Fruit fly (Drosophila melanogaster): ENCODE data around the gene CG44227.

DNA sequence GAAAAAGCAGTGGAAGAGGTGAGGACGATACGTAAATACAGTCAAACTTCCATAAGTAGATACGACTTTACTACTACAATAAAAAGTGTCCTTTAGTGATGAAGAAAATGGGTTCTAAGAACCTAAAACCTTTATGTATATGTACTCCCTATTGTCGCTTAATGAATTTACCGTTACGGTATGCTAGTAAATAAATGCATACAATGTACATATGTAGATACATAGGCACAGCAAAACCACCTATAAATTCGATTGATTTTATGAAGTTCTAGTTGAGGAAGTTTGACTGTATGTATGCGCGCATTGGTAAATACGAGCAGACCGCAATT is 31.5 kb upstream of the CG44227 start:
- no peak for TF ChIP-seq psq (optimal IDR thresholded peaks at IDR 0.05)
- TF ChIP-seq ttk (optimal IDR thresholded peaks at IDR 0.05) = no peak
- TF ChIP-seq h (optimal IDR thresholded peaks at IDR 0.05) = no peak
- no peak for TF ChIP-seq insv (optimal IDR thresholded peaks at IDR 0.05)
- no peak for TF ChIP-seq Sin3A (optimal IDR thresholded peaks at IDR 0.05)
- no peak for TF ChIP-seq Myc (optimal IDR thresholded peaks at IDR 0.05)

All from Kc167 (cell line).